Fruit fly (Drosophila melanogaster) whole organism, embryonic: ENCODE data around the gene Tomosyn.
A peak's percentile ranks its signal among the peaks of the same experiment; 100 is the strongest.

Experiments used
- Adf1 ChIP-seq: fragments of 200-800 bp; sonication (Bioruptor generic); IDR thresholded peaks from 2 replicates; pipeline ENCODE4 v1.3.6; 2022; ENCODE audit warnings: missing biosample characterization, missing genetic modification characterization
- Atf6 ChIP-seq: fragments of 200-800 bp; sonication (Bioruptor generic); IDR thresholded peaks from 2 replicates; pipeline ENCODE4 v1.3.6; 2022; ENCODE audit warnings: missing biosample characterization, missing genetic modification characterization
- BtbVII ChIP-seq: fragments of 200-800 bp; sonication (Bioruptor generic); optimal IDR thresholded peaks from 3 replicates; lab custom pipeline; 2017; ENCODE audit warnings: missing biosample characterization, mild to moderate bottlenecking, missing genetic modification characterization
- CG10462 ChIP-seq: fragments of 200-800 bp; sonication (Bioruptor generic); optimal IDR thresholded peaks from 2 replicates; lab custom pipeline; 2016; ENCODE audit warnings: missing biosample characterization, missing genetic modification characterization
- CG11085 ChIP-seq: fragments of 200-800 bp; sonication (Bioruptor generic); IDR thresholded peaks from 2 replicates; pipeline ENCODE4 v1.3.6; 2022; ENCODE audit warnings: missing biosample characterization, missing genetic modification characterization
- CG11560 ChIP-seq: fragments of 200-800 bp; sonication (Bioruptor generic); IDR thresholded peaks from 3 replicates; pipeline ENCODE4 v1.3.6; 2022; ENCODE audit warnings: missing biosample characterization, missing genetic modification characterization
- CG13287 ChIP-seq: fragments of 200-800 bp; sonication (Bioruptor generic); IDR thresholded peaks from 2 replicates; pipeline ENCODE4 v1.3.6; 2022; ENCODE audit warnings: missing biosample characterization, missing genetic modification characterization; ENCODE audit not compliant: partially characterized antibody
- CG17912 ChIP-seq: fragments of 200-800 bp; sonication (Bioruptor generic); optimal IDR thresholded peaks from 2 replicates; lab custom pipeline; 2018; ENCODE audit warnings: missing biosample characterization, mild to moderate bottlenecking, missing genetic modification characterization
- CG1792 ChIP-seq: fragments of 200-800 bp; sonication (Bioruptor generic); optimal IDR thresholded peaks from 2 replicates; lab custom pipeline; 2016; ENCODE audit warnings: missing biosample characterization, missing genetic modification characterization
- CG2129 ChIP-seq: fragments of 200-800 bp; sonication (Bioruptor generic); IDR thresholded peaks from 2 replicates; pipeline ENCODE4 v1.3.6; 2022; ENCODE audit warnings: missing biosample characterization, missing genetic modification characterization; ENCODE audit not compliant: partially characterized antibody
- CG2875 ChIP-seq: fragments of 200-800 bp; sonication (Bioruptor generic); optimal IDR thresholded peaks from 2 replicates; lab custom pipeline; 2017; ENCODE audit warnings: missing biosample characterization, mild to moderate bottlenecking, missing genetic modification characterization, missing genetic modification reagents
- CG31365 ChIP-seq: fragments of 200-800 bp; sonication (Bioruptor generic); optimal IDR thresholded peaks from 2 replicates; lab custom pipeline; 2018; ENCODE audit warnings: missing biosample characterization, mild to moderate bottlenecking, missing genetic modification characterization
- CG3281 ChIP-seq: fragments of 200-800 bp; sonication (Bioruptor generic); optimal IDR thresholded peaks from 3 replicates; lab custom pipeline; 2017; ENCODE audit warnings: missing biosample characterization, mild to moderate bottlenecking, missing genetic modification characterization
- CG3847 ChIP-seq: fragments of 200-800 bp; sonication (Bioruptor generic); IDR thresholded peaks from 2 replicates; pipeline ENCODE4 v1.3.6; 2022; ENCODE audit warnings: missing biosample characterization, missing genetic modification characterization
- CG6175 ChIP-seq: fragments of 200-800 bp; sonication (Bioruptor generic); IDR thresholded peaks from 3 replicates; pipeline ENCODE4 v1.3.6; 2022; ENCODE audit warnings: missing biosample characterization, missing genetic modification characterization
- CG7357 ChIP-seq: fragments of 200-800 bp; sonication (Bioruptor generic); IDR thresholded peaks from 3 replicates; pipeline ENCODE4 v1.3.6; 2022; ENCODE audit warnings: missing biosample characterization, missing genetic modification characterization
- CoRest ChIP-seq: fragments of 200-800 bp; sonication (Bioruptor generic); optimal IDR thresholded peaks from 3 replicates; lab custom pipeline; 2018; ENCODE audit warnings: missing biosample characterization, mild to moderate bottlenecking, missing genetic modification characterization, moderate library complexity
- Deaf1 ChIP-seq: fragments of 200-800 bp; optimal IDR thresholded peaks from 3 replicates; lab custom pipeline; 2019; ENCODE audit warnings: missing biosample characterization, mild to moderate bottlenecking, missing genetic modification characterization, moderate library complexity
- Dip2 ChIP-seq: fragments of 200-800 bp; sonication (Bioruptor generic); IDR thresholded peaks from 2 replicates; pipeline ENCODE4 v1.3.6; 2022; ENCODE audit warnings: missing biosample characterization, missing genetic modification characterization
- Dref ChIP-seq: fragments of 200-800 bp; sonication (Bioruptor generic); IDR thresholded peaks from 2 replicates; pipeline ENCODE4 v1.3.6; 2022; ENCODE audit warnings: missing biosample characterization, missing genetic modification characterization
- HLH54F ChIP-seq: fragments of 200-800 bp; sonication (Bioruptor generic); optimal IDR thresholded peaks from 3 replicates; lab custom pipeline; 2016; ENCODE audit warnings: missing biosample characterization, missing genetic modification characterization
- Kr ChIP-seq: fragments of 200-800 bp; sonication (Bioruptor generic); optimal IDR thresholded peaks from 2 replicates; lab custom pipeline; 2017; ENCODE audit warnings: missing biosample characterization, mild to moderate bottlenecking, missing genetic modification characterization
- Lim3 ChIP-seq: fragments of 200-800 bp; sonication (Bioruptor generic); IDR thresholded peaks from 2 replicates; pipeline ENCODE4 v1.3.6; 2022; ENCODE audit warnings: missing biosample characterization, missing genetic modification characterization
- MBD-R2 ChIP-seq: fragments of 200-800 bp; sonication (Bioruptor generic); IDR thresholded peaks from 2 replicates; pipeline ENCODE4 v1.3.6; 2022; ENCODE audit warnings: missing biosample characterization, missing genetic modification characterization
- Mrtf ChIP-seq: fragments of 200-800 bp; sonication (Bioruptor generic); IDR thresholded peaks from 3 replicates; pipeline ENCODE4 v1.3.6; 2022; ENCODE audit warnings: missing biosample characterization, missing genetic modification characterization
- NC2α ChIP-seq: fragments of 200-800 bp; sonication (Bioruptor generic); optimal IDR thresholded peaks from 2 replicates; lab custom pipeline; 2016; ENCODE audit warnings: missing biosample characterization, missing genetic modification characterization
- Oaz ChIP-seq: fragments of 200-800 bp; sonication (Bioruptor generic); IDR thresholded peaks from 2 replicates; pipeline ENCODE4 v1.3.6; 2022; ENCODE audit warnings: missing biosample characterization, missing genetic modification characterization
- Pdp1 ChIP-seq, 2 experiments: fragments of 200-800 bp; sonication (Bioruptor generic); optimal IDR thresholded peaks; 3 replicates each; lab custom pipeline; 2016; ENCODE audit warnings: missing biosample characterization in 2 of 2, missing genetic modification characterization in 2 of 2, mild to moderate bottlenecking in 1 of 2, moderate library complexity in 1 of 2
- Side ChIP-seq: fragments of 200-800 bp; sonication (Bioruptor generic); optimal IDR thresholded peaks from 2 replicates; lab custom pipeline; 2016; ENCODE audit warnings: missing biosample characterization, missing genetic modification characterization
- Sry-β ChIP-seq: fragments of 200-800 bp; sonication (Bioruptor generic); optimal IDR thresholded peaks from 2 replicates; lab custom pipeline; 2018; ENCODE audit warnings: missing biosample characterization, mild to moderate bottlenecking, missing genetic modification characterization, moderate library complexity
- Ssrp ChIP-seq: fragments of 200-800 bp; sonication (Bioruptor generic); optimal IDR thresholded peaks from 2 replicates; lab custom pipeline; 2018; ENCODE audit warnings: missing biosample characterization, mild to moderate bottlenecking, missing genetic modification characterization, moderate library complexity
- amos ChIP-seq: fragments of 200-800 bp; sonication (Bioruptor generic); IDR thresholded peaks from 2 replicates; pipeline ENCODE4 v1.3.6; 2022; ENCODE audit warnings: missing biosample characterization, missing genetic modification characterization; ENCODE audit not compliant: partially characterized antibody
- ato ChIP-seq: fragments of 200-800 bp; sonication (Bioruptor generic); IDR thresholded peaks from 2 replicates; pipeline ENCODE4 v1.3.6; 2022; ENCODE audit warnings: missing biosample characterization, missing genetic modification characterization; ENCODE audit not compliant: partially characterized antibody
- bab2 ChIP-seq: fragments of 200-800 bp; sonication (Bioruptor generic); optimal IDR thresholded peaks from 2 replicates; lab custom pipeline; 2016; ENCODE audit warnings: missing biosample characterization, missing genetic modification characterization
- bsh ChIP-seq, 2 experiments: fragments of 200-800 bp; sonication (Bioruptor generic); optimal IDR thresholded peaks; 2 replicates each; lab custom pipeline; 2017 to 2018; ENCODE audit warnings: mild to moderate bottlenecking in 2 of 2, missing biosample characterization in 2 of 2, missing genetic modification characterization in 2 of 2, moderate library complexity in 1 of 2
- chif ChIP-seq, 2 experiments: fragments of 200-800 bp; sonication (Bioruptor generic); optimal IDR thresholded peaks; 3 replicates each; lab custom pipeline; 2016; ENCODE audit warnings: missing biosample characterization in 2 of 2, missing genetic modification characterization in 2 of 2
- dpn ChIP-seq, 2 experiments: fragments of 200-800 bp; sonication (Bioruptor generic); optimal IDR thresholded peaks; 3 replicates each; lab custom pipeline; 2016; ENCODE audit warnings: missing biosample characterization in 2 of 2, missing genetic modification characterization in 2 of 2
- en ChIP-seq: fragments of 200-800 bp; sonication (Bioruptor generic); optimal IDR thresholded peaks from 2 replicates; lab custom pipeline; 2016; ENCODE audit warnings: missing biosample characterization, missing genetic modification characterization
- eve ChIP-seq, 2 experiments: fragments of >200 bp; optimal IDR thresholded peaks; 2 replicates each; lab custom pipeline; 2017; ENCODE audit warnings: missing biosample characterization in 2 of 2, missing genetic modification characterization in 2 of 2
- gfzf ChIP-seq: fragments of 200-800 bp; sonication (Bioruptor generic); optimal IDR thresholded peaks from 2 replicates; lab custom pipeline; 2016; ENCODE audit warnings: missing biosample characterization, mild to moderate bottlenecking, missing genetic modification characterization, moderate library complexity
- gsb ChIP-seq: fragments of 200-800 bp; sonication (Bioruptor generic); IDR thresholded peaks from 2 replicates; pipeline ENCODE4 v1.3.6; 2022; ENCODE audit warnings: missing biosample characterization, missing genetic modification characterization
- hbn ChIP-seq: fragments of 200-800 bp; sonication (Bioruptor generic); IDR thresholded peaks from 2 replicates; pipeline ENCODE4 v1.3.6; 2022; ENCODE audit warnings: missing biosample characterization, missing genetic modification characterization; ENCODE audit not compliant: partially characterized antibody
- inv ChIP-seq: fragments of 200-800 bp; sonication (Bioruptor generic); IDR thresholded peaks from 2 replicates; pipeline ENCODE4 v1.3.6; 2022; ENCODE audit warnings: missing biosample characterization, missing genetic modification characterization; ENCODE audit not compliant: partially characterized antibody
- luna ChIP-seq: fragments of 200-800 bp; sonication (Bioruptor generic); optimal IDR thresholded peaks from 2 replicates; lab custom pipeline; 2016; ENCODE audit warnings: missing biosample characterization, missing genetic modification characterization
- maf-S ChIP-seq: fragments of 200-800 bp; sonication (Bioruptor generic); optimal IDR thresholded peaks from 2 replicates; lab custom pipeline; 2016; ENCODE audit warnings: missing biosample characterization, missing genetic modification characterization
- nom ChIP-seq: fragments of 200-800 bp; sonication (Bioruptor generic); optimal IDR thresholded peaks from 2 replicates; lab custom pipeline; 2017; ENCODE audit warnings: missing biosample characterization, missing genetic modification characterization, mild to moderate bottlenecking, moderate library complexity, missing genetic modification reagents
- sim ChIP-seq: fragments of 200-800 bp; sonication (Bioruptor generic); IDR thresholded peaks from 2 replicates; pipeline ENCODE4 v1.3.6; 2022; ENCODE audit warnings: missing biosample characterization, missing genetic modification characterization
- sug ChIP-seq: fragments of 200-800 bp; optimal IDR thresholded peaks from 2 replicates; lab custom pipeline; 2019; ENCODE audit warnings: missing biosample characterization, mild to moderate bottlenecking, missing genetic modification characterization, moderate library complexity
- twi ChIP-seq: fragments of 200-800 bp; optimal IDR thresholded peaks from 2 replicates; lab custom pipeline; 2019; ENCODE audit warnings: missing biosample characterization, mild to moderate bottlenecking, missing genetic modification characterization, moderate library complexity
- vfl ChIP-seq: fragments of 200-800 bp; sonication (Bioruptor generic); optimal IDR thresholded peaks from 2 replicates; lab custom pipeline; 2016; ENCODE audit warnings: missing biosample characterization, missing genetic modification characterization

Tomosyn gene

dm6 chrX:12699095-12699750 is 67.8 kb downstream of the Tomosyn start (continued):
- TF ChIP-seq CG3281, result peak; percentile 11
- TF ChIP-seq ato (GFP tag; lab: Robert Waterston, UW), result no peak
- no peak for TF ChIP-seq Deaf1 (tag; lab: Kevin White, UChicago)
- peak in 1 of 2 experiments; percentile 49 for TF ChIP-seq bsh (GFP tag; optimal IDR thresholded peaks at IDR 0.05; lab: Kevin White, UChicago)
- TF ChIP-seq Adf1 (GFP tag; lab: Robert Waterston, UW), result no peak
- TF ChIP-seq Atf6 (GFP tag; lab: Robert Waterston, UW), result peak; percentile 35; the same call in 1 of the 2 replicates
- TF ChIP-seq MBD-R2 (GFP tag; lab: Robert Waterston, UW), result no peak
- peak; percentile 43 for TF ChIP-seq CoRest (tag; lab: Kevin White, UChicago)
- no peak for TF ChIP-seq HLH54F (GFP tag; lab: Kevin White, UChicago)
- TF ChIP-seq CG17912 (GFP tag; lab: Kevin White, UChicago), result no peak
- 0 out of 2 replicates have a peak, but pooled peaks have one; percentile 20 for TF ChIP-seq CG3847
- peak; percentile 23 to 43 for TF ChIP-seq Pdp1 (GFP tag; optimal IDR thresholded peaks at IDR 0.05; lab: Kevin White, UChicago)
- 0 out of 3 replicates have a peak, but pooled peaks have one; percentile 21 for TF ChIP-seq CG7357 (GFP tag; lab: Robert Waterston, UW)
- TF ChIP-seq Mrtf (GFP tag; lab: Robert Waterston, UW), result no peak
- TF ChIP-seq amos, result no peak
- no peak for TF ChIP-seq CG31365 (tag; lab: Kevin White, UChicago)
- TF ChIP-seq NC2α (GFP tag; lab: Kevin White, UChicago), result no peak
- peak; percentile 27 for TF ChIP-seq nom
- TF ChIP-seq Sry-β (GFP tag; lab: Kevin White, UChicago), result no peak
- TF ChIP-seq sim (GFP tag; lab: Robert Waterston, UW), result no peak
- peak in 1 of 2 experiments; percentile 37 for TF ChIP-seq chif (GFP tag; optimal IDR thresholded peaks at IDR 0.05; lab: Kevin White, UChicago)
- no peak for TF ChIP-seq en (GFP tag; lab: Kevin White, UChicago)
- no peak for TF ChIP-seq hbn (GFP tag; lab: Robert Waterston, UW)
- TF ChIP-seq vfl (GFP tag; lab: Kevin White, UChicago), result no peak
- TF ChIP-seq CG11085 (GFP tag; lab: Robert Waterston, UW), result no peak
- TF ChIP-seq twi (tag; lab: Kevin White, UChicago), result no peak
- TF ChIP-seq dpn (GFP tag; optimal IDR thresholded peaks at IDR 0.05; lab: Kevin White, UChicago), result peak in 1 of 2 experiments; percentile 25
- TF ChIP-seq CG2129 (GFP tag; lab: Robert Waterston, UW), result no peak
- TF ChIP-seq Ssrp (tag; lab: Kevin White, UChicago), result no peak
- TF ChIP-seq CG10462 (GFP tag; lab: Kevin White, UChicago), result no peak
- TF ChIP-seq inv (GFP tag; lab: Robert Waterston, UW), result no peak
- no peak for TF ChIP-seq Dip2 (GFP tag; lab: Robert Waterston, UW)
- no peak for TF ChIP-seq Lim3
- no peak for TF ChIP-seq luna (GFP tag; lab: Kevin White, UChicago)
- TF ChIP-seq eve (GFP tag; optimal IDR thresholded peaks at IDR 0.05; lab: Kevin White, UChicago), result no peak
- no peak for TF ChIP-seq gsb (GFP tag; lab: Robert Waterston, UW)
- no peak for TF ChIP-seq Oaz (GFP tag; lab: Robert Waterston, UW)
- peak; percentile 18 for TF ChIP-seq bab2 (GFP tag; lab: Kevin White, UChicago)
- TF ChIP-seq Dref (GFP tag; lab: Robert Waterston, UW), result no peak
- TF ChIP-seq BtbVII (GFP tag; lab: Kevin White, UChicago), result no peak
- TF ChIP-seq Side (GFP tag; lab: Kevin White, UChicago), result peak; percentile 9
- no peak for TF ChIP-seq Kr (GFP tag; lab: Kevin White, UChicago)
- TF ChIP-seq gfzf (GFP tag; lab: Kevin White, UChicago), result no peak
- no peak for TF ChIP-seq CG13287 (GFP tag; lab: Robert Waterston, UW)
- TF ChIP-seq sug, result peak; percentile 4
- TF ChIP-seq CG6175 (GFP tag; lab: Robert Waterston, UW), result no peak
- TF ChIP-seq maf-S (GFP tag; lab: Kevin White, UChicago), result no peak
- no peak for TF ChIP-seq CG1792 (GFP tag; lab: Kevin White, UChicago)
- no peak for TF ChIP-seq CG2875 (GFP tag; lab: Kevin White, UChicago)
- TF ChIP-seq CG11560 (tag; lab: Robert Waterston, UW), result no peak
